Worm (Caenorhabditis elegans) whole organism, L3 larva: Measurements from ENCODE around the gene fat-6.

ENCODE experiments used
- R02D3.7 ChIP-seq: fragments of 150-350 bp; optimal IDR thresholded peaks from 2 replicates; lab custom pipeline; 2014; ENCODE audit warnings: missing biosample characterization, missing genetic modification characterization
- ZK546.5 ChIP-seq: sonication (generic microtip); optimal IDR thresholded peaks from 2 replicates; lab custom pipeline; 2017; ENCODE audit warnings: missing biosample characterization, missing genetic modification characterization
- aly-2 ChIP-seq: fragments of 150-350 bp; optimal IDR thresholded peaks from 2 replicates; lab custom pipeline; 2014; ENCODE audit warnings: missing biosample characterization, missing genetic modification characterization
- ceh-9 ChIP-seq: sonication (generic microtip); optimal IDR thresholded peaks from 2 replicates; lab custom pipeline; 2018; ENCODE audit warnings: missing biosample characterization, missing genetic modification characterization
- daf-12 ChIP-seq: fragments of 150-350 bp; optimal IDR thresholded peaks from 2 replicates; lab custom pipeline; 2014; ENCODE audit warnings: missing biosample characterization, missing genetic modification reagents, missing genetic modification characterization
- egl-27 ChIP-seq: sonication (generic microtip); optimal IDR thresholded peaks from 4 replicates; lab custom pipeline; 2017; ENCODE audit warnings: missing biosample characterization, missing genetic modification reagents, missing genetic modification characterization
- elt-1 ChIP-seq: fragments of 150-350 bp; optimal IDR thresholded peaks from 2 replicates; lab custom pipeline; 2014; ENCODE audit warnings: missing biosample characterization, missing genetic modification characterization
- elt-2 ChIP-seq: sonication (generic microtip); optimal IDR thresholded peaks from 2 replicates; lab custom pipeline; 2016; ENCODE audit warnings: missing genetic modification reagents, mild to moderate bottlenecking, missing genetic modification characterization, missing compliant biosample characterization
- elt-3 ChIP-seq, 3 experiments: fragments of 150-350 bp in 1 of 3; sonication (generic microtip) in 2 of 3; optimal IDR thresholded peaks; 2 replicates in 2 of 3; 4 replicates in 1 of 3; lab custom pipeline; 2014 to 2017; ENCODE audit warnings: missing biosample characterization in 3 of 3, missing genetic modification characterization in 3 of 3
- eor-1 ChIP-seq, 2 experiments: fragments of 150-350 bp; optimal IDR thresholded peaks; 2 replicates each; lab custom pipeline; 2014 to 2018; ENCODE audit warnings: missing biosample characterization in 2 of 2, missing genetic modification characterization in 2 of 2
- fkh-10 ChIP-seq: sonication (generic microtip); optimal IDR thresholded peaks from 2 replicates; lab custom pipeline; 2017; ENCODE audit warnings: missing biosample characterization, missing genetic modification reagents, missing genetic modification characterization
- fkh-2 ChIP-seq: fragments of 150-350 bp; optimal IDR thresholded peaks from 2 replicates; lab custom pipeline; 2014; ENCODE audit warnings: missing biosample characterization, missing genetic modification reagents, missing genetic modification characterization
- lin-15B ChIP-seq: fragments of 150-350 bp; optimal IDR thresholded peaks from 2 replicates; lab custom pipeline; 2014; ENCODE audit warnings: missing biosample characterization, missing genetic modification characterization
- lin-39 ChIP-seq: fragments of 150-350 bp; optimal IDR thresholded peaks from 2 replicates; lab custom pipeline; 2018; ENCODE audit warnings: missing biosample characterization, missing genetic modification reagents, missing genetic modification characterization
- lsy-12 ChIP-seq: sonication (generic microtip); optimal IDR thresholded peaks from 2 replicates; lab custom pipeline; 2016; ENCODE audit warnings: mild to moderate bottlenecking, missing genetic modification characterization, missing compliant biosample characterization
- mdl-1 ChIP-seq: fragments of 150-350 bp; optimal IDR thresholded peaks from 2 replicates; lab custom pipeline; 2014; ENCODE audit warnings: missing biosample characterization, missing genetic modification characterization
- mml-1 ChIP-seq: fragments of 150-350 bp; sonication (generic microtip); optimal IDR thresholded peaks from 3 replicates; lab custom pipeline; 2014; ENCODE audit warnings: missing biosample characterization, missing genetic modification characterization
- nfya-1 ChIP-seq: sonication (generic microtip); optimal IDR thresholded peaks from 2 replicates; lab custom pipeline; 2017; ENCODE audit warnings: missing genetic modification characterization, mild to moderate bottlenecking, missing compliant biosample characterization, antibody characterized with exemption, moderate library complexity; ENCODE audit not compliant: insufficient read depth
- nhr-11 ChIP-seq: fragments of 150-350 bp; optimal IDR thresholded peaks from 2 replicates; lab custom pipeline; 2014; ENCODE audit warnings: missing biosample characterization, missing genetic modification characterization
- nhr-23 ChIP-seq: fragments of 150-350 bp; optimal IDR thresholded peaks from 2 replicates; lab custom pipeline; 2014; ENCODE audit warnings: missing biosample characterization, missing genetic modification reagents, missing genetic modification characterization
- nhr-237 ChIP-seq: fragments of 150-350 bp; optimal IDR thresholded peaks from 2 replicates; lab custom pipeline; 2014; ENCODE audit warnings: missing biosample characterization, missing genetic modification characterization
- nhr-25 ChIP-seq: sonication (generic microtip); optimal IDR thresholded peaks from 2 replicates; lab custom pipeline; 2017; ENCODE audit warnings: missing biosample characterization, missing genetic modification characterization
- nhr-28 ChIP-seq: fragments of 150-350 bp; optimal IDR thresholded peaks from 2 replicates; lab custom pipeline; 2014; ENCODE audit warnings: missing biosample characterization, missing genetic modification characterization
- nhr-43 ChIP-seq: sonication (generic microtip); optimal IDR thresholded peaks from 2 replicates; lab custom pipeline; 2016; ENCODE audit warnings: mild to moderate bottlenecking, missing genetic modification characterization, missing compliant biosample characterization; ENCODE audit not compliant: poor library complexity, severe bottlenecking
- nhr-67 ChIP-seq: fragments of 150-350 bp; optimal IDR thresholded peaks from 2 replicates; lab custom pipeline; 2014; ENCODE audit warnings: missing biosample characterization, missing genetic modification characterization
- nhr-76 ChIP-seq: fragments of 150-350 bp; sonication (generic microtip); optimal IDR thresholded peaks from 5 replicates; lab custom pipeline; 2014; ENCODE audit warnings: missing biosample characterization, missing genetic modification characterization
- pqm-1 ChIP-seq: fragments of 150-350 bp; optimal IDR thresholded peaks from 2 replicates; lab custom pipeline; 2017; ENCODE audit warnings: missing biosample characterization, missing genetic modification characterization, inconsistent platforms
- sea-2 ChIP-seq: fragments of 150-350 bp; sonication (generic microtip); optimal IDR thresholded peaks from 4 replicates; lab custom pipeline; 2014; ENCODE audit warnings: missing biosample characterization, missing genetic modification reagents, missing genetic modification characterization
- snpc-4 ChIP-seq: fragments of 150-350 bp; optimal IDR thresholded peaks from 2 replicates; lab custom pipeline; 2014; ENCODE audit warnings: missing biosample characterization, missing genetic modification characterization
- tbx-2 ChIP-seq: sonication (generic microtip); optimal IDR thresholded peaks from 2 replicates; lab custom pipeline; 2016; ENCODE audit warnings: mild to moderate bottlenecking, missing genetic modification characterization, missing compliant biosample characterization
- unc-62 ChIP-seq: fragments of 150-350 bp; sonication (generic microtip); optimal IDR thresholded peaks from 4 replicates; lab custom pipeline; 2014; ENCODE audit warnings: missing biosample characterization, missing genetic modification reagents, missing genetic modification characterization
- zag-1 ChIP-seq: fragments of 150-350 bp; optimal IDR thresholded peaks from 2 replicates; lab custom pipeline; 2014; ENCODE audit warnings: missing biosample characterization, missing genetic modification characterization
- ztf-11 ChIP-seq: fragments of 150-350 bp; optimal IDR thresholded peaks from 2 replicates; lab custom pipeline; 2014; ENCODE audit warnings: missing biosample characterization, missing genetic modification characterization

The fat-6 gene

DNA sequence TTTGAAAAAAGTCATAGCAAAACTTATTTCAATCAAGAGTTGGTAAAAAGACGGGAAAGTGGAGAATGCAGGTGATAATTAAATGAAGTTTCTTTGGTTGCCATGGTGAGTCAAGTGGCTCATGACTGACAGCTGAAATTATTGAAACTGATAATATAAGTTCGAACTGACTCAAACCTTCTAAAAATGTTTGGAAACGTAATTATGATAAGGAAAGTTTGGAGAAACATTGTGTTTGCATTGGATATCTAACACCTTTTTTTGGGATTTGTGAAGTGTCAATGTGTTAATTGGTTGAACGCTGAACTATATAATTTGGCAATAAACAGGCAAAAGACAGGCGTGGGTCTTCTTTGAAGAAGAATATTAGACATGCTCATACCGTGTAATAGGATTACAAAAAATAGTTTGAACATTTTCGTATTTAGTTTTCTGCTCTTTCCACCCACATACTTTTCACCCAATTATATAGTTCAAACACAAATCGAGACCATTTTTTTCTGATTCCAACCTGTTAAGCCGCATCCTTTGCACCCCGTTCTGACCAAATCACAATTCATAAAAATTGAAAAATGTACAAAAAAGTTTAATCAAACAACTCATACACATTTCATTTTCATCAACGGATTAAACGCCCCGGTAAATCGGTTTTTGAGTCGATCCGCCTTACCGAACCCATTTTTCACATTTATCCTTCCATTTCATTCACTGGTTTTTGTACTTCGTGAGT, 10.0 kb upstream of the fat-6 start, which contains the start of the genes srlf-33 and srlf-32:
TSS of gene srlf-33 (minus strand) at position 101 of the 730 bp plus-strand sequence.
TSS of gene srlf-32 (plus strand) at position 680 of the 730 bp plus-strand sequence.
- TF ChIP-seq lsy-12 (tag; lab: Kevin White, UChicago) (no peak), nhr-23 (tag; lab: Kevin White, UChicago) (no peak), unc-62 (no peak)

DNA sequence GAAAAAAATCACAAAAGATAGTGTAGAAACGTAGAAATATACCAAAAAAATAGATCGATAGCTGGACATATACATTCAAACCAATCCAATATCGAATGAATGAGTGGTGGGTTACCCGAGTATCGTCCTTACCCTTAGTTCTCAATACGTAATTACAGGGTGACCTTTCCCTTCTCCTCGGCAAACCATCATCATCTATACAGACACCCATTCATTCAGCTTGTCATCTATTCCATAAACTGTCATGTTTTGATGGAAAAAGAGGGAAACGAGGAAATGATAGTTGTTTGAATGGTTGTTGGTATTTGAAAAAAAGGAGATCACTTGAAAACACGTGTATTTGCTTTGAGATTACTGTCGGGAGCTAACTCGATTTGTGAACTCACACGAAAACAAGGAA, 8.6 kb upstream of the fat-6 start:
- TF ChIP-seq elt-2 (tag; lab: Kevin White, UChicago) (no peak), nhr-11 (tag; lab: Kevin White, UChicago) (no peak), unc-62 (no peak), elt-3 (tag; optimal IDR thresholded peaks at IDR 0.05; lab: Kevin White, UChicago) (no peak), lin-39 (tag; lab: Kevin White, UChicago) (no peak), mdl-1 (tag; lab: Kevin White, UChicago) (no peak), aly-2 (no peak), zag-1 (tag; lab: Kevin White, UChicago) (no peak), tbx-2 (tag; lab: Kevin White, UChicago) (no peak), daf-12 (tag; lab: Kevin White, UChicago) (no peak), nhr-28 (tag; lab: Kevin White, UChicago) (no peak), egl-27 (tag; lab: Kevin White, UChicago) (no peak), fkh-2 (tag; lab: Kevin White, UChicago) (no peak), nhr-237 (tag; lab: Kevin White, UChicago) (no peak), nhr-76 (tag; lab: Kevin White, UChicago) (no peak), R02D3.7 (no peak), lsy-12 (tag; lab: Kevin White, UChicago) (no peak)

DNA sequence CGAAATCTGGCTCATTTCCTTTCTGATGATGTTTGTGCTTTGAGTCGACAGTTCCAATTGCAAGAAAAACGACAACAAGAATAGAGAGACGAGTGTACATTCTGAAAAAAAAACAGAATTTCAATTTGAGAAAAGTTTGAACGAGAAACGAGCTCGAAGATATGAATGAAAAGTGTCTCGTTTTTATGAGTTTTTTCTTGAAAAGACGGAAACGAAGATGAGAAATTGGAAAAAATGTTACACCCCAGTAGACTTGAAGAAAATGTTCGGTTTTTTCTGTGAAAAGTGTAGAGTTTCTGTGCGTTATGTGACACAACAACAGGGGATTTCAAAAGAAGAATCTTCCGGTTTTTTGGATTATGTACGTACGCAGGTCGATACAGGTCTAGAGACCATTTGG, 7.6 kb upstream of the fat-6 start, which contains the start of gene srlf-31:
TSS of gene srlf-31 (minus strand) at position 101 of the 400 bp plus-strand sequence.
- TF ChIP-seq ZK546.5 (tag; lab: Kevin White, UChicago): no peak
- TF ChIP-seq nhr-28 (tag; lab: Kevin White, UChicago): no peak
- TF ChIP-seq nhr-43 (tag; lab: Kevin White, UChicago): no peak
- no peak for TF ChIP-seq mml-1 (tag; lab: Kevin White, UChicago)
- TF ChIP-seq lin-15B: no peak

DNA sequence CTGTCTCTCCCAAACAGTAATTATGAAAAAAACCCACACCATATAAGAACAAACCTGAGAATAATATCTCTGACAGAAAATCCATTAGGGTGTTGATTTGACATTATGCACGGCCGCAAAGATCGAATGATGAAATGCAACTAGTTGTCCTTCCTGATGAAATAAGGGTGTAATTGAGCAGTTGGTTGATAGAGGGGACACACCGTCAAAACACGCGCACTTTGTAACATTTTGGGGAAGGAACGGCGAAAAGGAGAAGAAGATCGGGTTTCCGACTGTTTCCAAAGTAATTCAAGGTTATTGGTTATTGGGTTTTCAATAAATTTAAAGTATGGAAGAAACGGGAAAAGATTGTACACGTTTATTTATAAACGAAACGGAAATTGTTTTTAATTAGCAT, 6.5 kb upstream of the fat-6 start, which contains the start of gene ZK822.1:
TSS of gene ZK822.1 (minus strand) at position 121 of the 400 bp plus-strand sequence.
- TF ChIP-seq nhr-25 (no peak), pqm-1 (tag; lab: Kevin White, UChicago) (no peak), snpc-4 (no peak), elt-1 (no peak), mdl-1 (tag; lab: Kevin White, UChicago) (no peak), elt-2 (tag; lab: Kevin White, UChicago) (no peak), sea-2 (GFP tag; lab: Kevin White, UChicago) (no peak), daf-12 (tag; lab: Kevin White, UChicago) (no peak), eor-1 (tag; optimal IDR thresholded peaks at IDR 0.05; lab: Kevin White, UChicago) (no peak), ceh-9 (tag; lab: Kevin White, UChicago) (no peak), lsy-12 (tag; lab: Kevin White, UChicago) (no peak), nhr-43 (tag; lab: Kevin White, UChicago) (no peak), nfya-1 (no peak), nhr-67 (tag; lab: Kevin White, UChicago) (no peak)

DNA sequence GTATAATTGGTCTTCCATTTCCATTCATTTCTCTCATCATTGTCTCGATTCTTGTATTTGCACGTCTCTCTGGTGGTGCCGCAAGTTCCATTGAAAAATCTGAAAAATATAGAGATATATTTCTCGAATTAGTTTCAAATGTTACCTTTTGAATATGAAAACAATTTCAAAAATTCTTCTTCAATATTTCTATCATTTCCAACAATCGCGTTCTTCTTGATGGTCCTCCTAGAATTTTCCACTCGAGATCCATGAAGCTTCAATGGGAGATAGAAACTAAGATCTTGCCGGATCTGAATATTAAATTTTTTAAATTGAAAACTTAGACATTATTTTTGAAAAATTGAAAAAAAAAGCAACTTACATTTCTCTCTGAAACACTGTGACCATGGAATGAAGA, 3.6 kb upstream of the fat-6 start:
- TF ChIP-seq tbx-2 (tag; lab: Kevin White, UChicago): no peak
- no peak for TF ChIP-seq mdl-1 (tag; lab: Kevin White, UChicago)
- no peak for TF ChIP-seq nhr-25
- TF ChIP-seq nhr-76 (tag; lab: Kevin White, UChicago): no peak
- no peak for TF ChIP-seq fkh-10 (GFP tag; lab: Kevin White, UChicago)
- no peak for TF ChIP-seq eor-1 (tag; optimal IDR thresholded peaks at IDR 0.05; lab: Kevin White, UChicago)
- TF ChIP-seq lin-15B: no peak
- no peak for TF ChIP-seq ztf-11 (tag; lab: Kevin White, UChicago)
